Worm (Caenorhabditis elegans) whole organism, mixed stage, embryonic: ENCODE results near the gene C35D10.6.

Source experiments
- M03D4.4 ChIP-seq: sonication (generic microtip); optimal IDR thresholded peaks from 2 replicates; lab custom pipeline; 2017; ENCODE audit warnings: mild to moderate bottlenecking, missing genetic modification characterization, missing compliant biosample characterization
- bed-3 ChIP-seq: fragments of 200-800 bp; sonication (Bioruptor generic); optimal IDR thresholded peaks from 3 replicates; lab custom pipeline; 2018; ENCODE audit warnings: mild to moderate bottlenecking, missing genetic modification characterization, moderate library complexity, missing compliant biosample characterization
- blmp-1 ChIP-seq: fragments of 150-350 bp; optimal IDR thresholded peaks from 2 replicates; lab custom pipeline; 2014; ENCODE audit warnings: missing biosample characterization, missing genetic modification characterization
- ceh-39 ChIP-seq: fragments of 150-350 bp; optimal IDR thresholded peaks from 2 replicates; lab custom pipeline; 2014; ENCODE audit warnings: missing biosample characterization, missing genetic modification characterization
- ceh-43 ChIP-seq: fragments of 200-800 bp; sonication (Bioruptor generic); optimal IDR thresholded peaks from 2 replicates; lab custom pipeline; 2018; ENCODE audit warnings: mild to moderate bottlenecking, missing genetic modification characterization, moderate library complexity, missing compliant biosample characterization
- ceh-83 ChIP-seq: fragments of 200-800 bp; sonication (Bioruptor generic); optimal IDR thresholded peaks from 2 replicates; lab custom pipeline; 2018; ENCODE audit warnings: mild to moderate bottlenecking, missing genetic modification characterization, missing compliant biosample characterization
- ces-1 ChIP-seq: fragments of 150-350 bp; optimal IDR thresholded peaks from 2 replicates; lab custom pipeline; 2014; ENCODE audit warnings: missing biosample characterization, missing genetic modification reagents, missing genetic modification characterization
- cnd-1 ChIP-seq: fragments of 200-800 bp; sonication (Bioruptor generic); optimal IDR thresholded peaks from 2 replicates; lab custom pipeline; 2018; ENCODE audit warnings: mild to moderate bottlenecking, missing genetic modification characterization, missing compliant biosample characterization
- drap-1 ChIP-seq: fragments of 200-800 bp; sonication (Bioruptor generic); optimal IDR thresholded peaks from 3 replicates; lab custom pipeline; 2018; ENCODE audit warnings: mild to moderate bottlenecking, missing genetic modification characterization, missing compliant biosample characterization
- elt-3 ChIP-seq: fragments of 150-350 bp; optimal IDR thresholded peaks from 2 replicates; lab custom pipeline; 2014; ENCODE audit warnings: missing biosample characterization, missing genetic modification characterization
- flh-1 ChIP-seq: fragments of 200-800 bp; sonication (Bioruptor generic); optimal IDR thresholded peaks from 2 replicates; lab custom pipeline; 2018; ENCODE audit warnings: mild to moderate bottlenecking, missing genetic modification characterization, moderate library complexity, missing compliant biosample characterization
- ham-2 ChIP-seq: fragments of 200-800 bp; sonication (Bioruptor generic); optimal IDR thresholded peaks from 2 replicates; lab custom pipeline; 2018; ENCODE audit warnings: mild to moderate bottlenecking, missing genetic modification characterization, missing compliant biosample characterization
- hlh-1 ChIP-seq: fragments of 150-350 bp; optimal IDR thresholded peaks from 2 replicates; lab custom pipeline; 2014; ENCODE audit warnings: missing biosample characterization, missing genetic modification reagents, missing genetic modification characterization
- lin-13 ChIP-seq: fragments of 150-350 bp; optimal IDR thresholded peaks from 2 replicates; lab custom pipeline; 2014; ENCODE audit warnings: missing biosample characterization, missing genetic modification characterization
- lin-32 ChIP-seq: fragments of 200-800 bp; sonication (Bioruptor generic); optimal IDR thresholded peaks from 2 replicates; lab custom pipeline; 2018; ENCODE audit warnings: mild to moderate bottlenecking, missing genetic modification characterization, missing compliant biosample characterization
- lsy-2 ChIP-seq: fragments of 150-350 bp; optimal IDR thresholded peaks from 2 replicates; lab custom pipeline; 2014; ENCODE audit warnings: missing biosample characterization, missing genetic modification characterization
- mab-5 ChIP-seq: fragments of 150-350 bp; optimal IDR thresholded peaks from 2 replicates; lab custom pipeline; 2014; ENCODE audit warnings: missing biosample characterization, missing genetic modification characterization
- mep-1 ChIP-seq: fragments of 150-350 bp; optimal IDR thresholded peaks from 2 replicates; lab custom pipeline; 2017; ENCODE audit warnings: missing biosample characterization, missing genetic modification reagents, missing genetic modification characterization, inconsistent platforms
- nhr-12 ChIP-seq: fragments of 150-350 bp; optimal IDR thresholded peaks from 2 replicates; lab custom pipeline; 2014; ENCODE audit warnings: missing biosample characterization, missing genetic modification characterization
- nhr-237 ChIP-seq: fragments of 150-350 bp; optimal IDR thresholded peaks from 2 replicates; lab custom pipeline; 2014; ENCODE audit warnings: missing biosample characterization, missing genetic modification characterization
- nhr-28 ChIP-seq: fragments of 150-350 bp; optimal IDR thresholded peaks from 2 replicates; lab custom pipeline; 2014; ENCODE audit warnings: missing biosample characterization, missing genetic modification characterization
- nhr-76 ChIP-seq: sonication (generic microtip); optimal IDR thresholded peaks from 2 replicates; lab custom pipeline; 2017; ENCODE audit warnings: missing biosample characterization, missing genetic modification characterization
- pha-4 ChIP-seq: fragments of 150-350 bp; optimal IDR thresholded peaks from 2 replicates; lab custom pipeline; 2018; ENCODE audit warnings: missing biosample characterization, missing genetic modification reagents, missing genetic modification characterization
- sem-2 ChIP-seq: fragments of 200-800 bp; sonication (Bioruptor generic); optimal IDR thresholded peaks from 2 replicates; lab custom pipeline; 2018; ENCODE audit warnings: mild to moderate bottlenecking, missing genetic modification characterization, missing compliant biosample characterization
- snpc-4 ChIP-seq: fragments of 150-350 bp; optimal IDR thresholded peaks from 2 replicates; lab custom pipeline; 2014; ENCODE audit warnings: missing biosample characterization, missing genetic modification characterization
- sptf-1 ChIP-seq: sonication (generic microtip); optimal IDR thresholded peaks from 2 replicates; lab custom pipeline; 2017; ENCODE audit warnings: mild to moderate bottlenecking, missing genetic modification characterization, moderate library complexity, missing compliant biosample characterization
- tbx-8 ChIP-seq: fragments of 200-800 bp; sonication (Bioruptor generic); optimal IDR thresholded peaks from 2 replicates; lab custom pipeline; 2018; ENCODE audit warnings: mild to moderate bottlenecking, missing genetic modification characterization, moderate library complexity, missing compliant biosample characterization
- unc-120 ChIP-seq: sonication (generic microtip); optimal IDR thresholded peaks from 2 replicates; lab custom pipeline; 2017; ENCODE audit warnings: missing genetic modification characterization, missing compliant biosample characterization; ENCODE audit not compliant: poor library complexity, severe bottlenecking
- zip-8 ChIP-seq: fragments of 150-350 bp; optimal IDR thresholded peaks from 2 replicates; lab custom pipeline; 2014; ENCODE audit warnings: missing biosample characterization, missing genetic modification characterization
- ztf-11 ChIP-seq: fragments of 150-350 bp; optimal IDR thresholded peaks from 2 replicates; lab custom pipeline; 2014; ENCODE audit warnings: missing biosample characterization, missing genetic modification characterization

Gene C35D10.6

DNA sequence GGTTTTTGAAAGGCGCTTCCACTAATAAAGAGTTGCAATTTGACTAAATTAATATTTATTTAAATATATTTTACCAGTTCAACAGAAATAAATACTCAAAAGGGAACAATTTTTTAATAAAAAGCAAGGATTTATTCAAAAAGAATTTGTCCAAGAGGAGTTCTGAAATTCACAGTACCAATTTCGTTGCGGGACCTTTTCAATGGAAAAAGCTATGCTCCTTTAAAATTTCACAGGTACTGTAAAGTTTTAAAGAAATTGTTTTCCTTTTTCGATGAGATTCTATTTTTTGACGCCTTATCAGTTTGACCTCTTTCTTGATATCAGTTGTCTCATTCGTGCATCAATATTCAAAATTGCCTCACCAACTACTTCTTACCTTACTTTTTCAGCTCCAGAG, 41.1 kb downstream of the C35D10.6 start, which contains the start of gene tag-340:
Gene tag-340, plus strand, starts transcription at position 249 of the 400 bp plus-strand sequence.
- TF ChIP-seq drap-1 (no peak), bed-3 (GFP tag; lab: Kevin White, UChicago) (no peak), nhr-28 (tag; lab: Kevin White, UChicago) (no peak), lsy-2 (tag; lab: Kevin White, UChicago) (no peak), nhr-76 (tag; lab: Kevin White, UChicago) (no peak), nhr-12 (tag; lab: Kevin White, UChicago) (no peak), cnd-1 (tag; lab: Kevin White, UChicago) (no peak)

DNA sequence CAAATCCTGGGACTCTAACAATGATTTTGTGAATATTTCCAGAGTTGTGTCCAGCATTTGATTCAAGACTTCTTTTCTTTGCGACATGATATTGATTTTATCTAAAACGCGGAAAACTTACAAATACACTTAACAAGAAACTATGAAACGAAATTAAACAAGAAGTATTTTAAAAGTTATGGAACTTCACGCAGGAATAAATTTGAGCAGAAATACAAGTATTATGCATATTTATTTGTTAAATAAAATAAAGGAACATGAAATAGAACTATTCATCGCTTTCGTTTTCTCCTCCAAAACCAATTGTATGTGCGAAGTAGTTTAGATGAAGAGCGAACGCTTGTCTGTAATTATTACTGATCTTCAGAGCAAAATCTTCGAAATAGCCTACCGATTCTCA, 44.6 kb downstream of the C35D10.6 start, which contains the start of gene kbp-2:
Gene kbp-2, minus strand, starts transcription at position 101 of the 400 bp plus-strand sequence.
- no peak for TF ChIP-seq M03D4.4
- TF ChIP-seq nhr-237: no peak
- TF ChIP-seq snpc-4 (tag; lab: Kevin White, UChicago): no peak
- TF ChIP-seq hlh-1 (tag; lab: Kevin White, UChicago): no peak
- no peak for TF ChIP-seq lin-13 (tag; lab: Kevin White, UChicago)
- no peak for TF ChIP-seq elt-3

DNA sequence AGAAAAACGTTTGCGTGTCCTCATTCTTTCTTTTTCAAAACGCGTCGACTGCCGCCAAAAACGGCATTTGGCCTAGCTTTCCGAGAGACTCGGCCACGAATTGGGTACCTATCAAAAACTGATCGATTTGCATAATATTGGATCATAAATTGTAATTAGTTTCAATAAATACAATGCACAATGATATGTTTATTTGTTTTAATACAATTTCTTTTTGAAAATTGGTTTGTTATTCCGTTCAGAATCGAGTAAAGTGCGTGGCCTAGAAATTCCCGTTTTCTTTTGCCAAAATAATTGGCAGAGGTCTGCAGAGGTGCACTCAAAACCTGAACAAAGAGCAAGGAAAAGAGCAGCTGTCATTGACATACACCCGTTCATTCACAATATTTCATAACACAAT, 46.3 kb downstream of the C35D10.6 start, which contains the start of gene F26F4.8:
Gene F26F4.8, minus strand, starts transcription at position 69 of the 400 bp plus-strand sequence.
- TF ChIP-seq hlh-1 (tag; lab: Kevin White, UChicago): peak; percentile 37
- no peak for TF ChIP-seq ceh-39 (tag; lab: Kevin White, UChicago)
- no peak for TF ChIP-seq ham-2 (GFP tag; lab: Kevin White, UChicago)
- TF ChIP-seq zip-8 (tag; lab: Kevin White, UChicago): no peak
- TF ChIP-seq mep-1 (tag; lab: Kevin White, UChicago): peak; percentile 18
- TF ChIP-seq ceh-43 (GFP tag; lab: Kevin White, UChicago): peak; percentile 19
- TF ChIP-seq unc-120 (tag; lab: Kevin White, UChicago): peak; percentile 92
- peak; percentile 26 for TF ChIP-seq sptf-1 (tag; lab: Kevin White, UChicago)
- TF ChIP-seq ceh-83 (GFP tag; lab: Kevin White, UChicago): peak; percentile 43
- TF ChIP-seq lin-32: peak; percentile 2
- peak; percentile 2 for TF ChIP-seq ces-1 (GFP tag; lab: Kevin White, UChicago)

DNA sequence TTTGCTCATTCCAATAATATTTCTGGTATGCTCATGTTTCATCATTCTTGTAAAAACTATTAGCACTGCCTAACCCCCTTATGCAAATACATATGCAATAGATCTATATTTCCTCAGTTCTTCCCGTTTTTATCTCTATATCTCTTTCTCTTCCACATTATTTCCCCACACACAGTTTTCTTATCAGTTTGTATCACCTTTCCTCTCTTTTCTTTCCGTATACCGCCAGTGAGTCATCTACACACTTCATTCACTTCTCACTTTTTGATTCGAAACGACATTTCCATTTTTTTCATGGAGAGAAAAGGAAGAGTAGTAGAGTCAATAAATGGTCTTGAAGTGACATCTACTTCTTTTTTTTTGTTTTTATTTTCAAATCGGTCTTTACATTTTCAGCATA, 47.2 kb downstream of the C35D10.6 start:
- TF ChIP-seq ceh-43 (GFP tag; lab: Kevin White, UChicago) (no peak), ceh-39 (tag; lab: Kevin White, UChicago) (no peak), ceh-83 (GFP tag; lab: Kevin White, UChicago) (no peak), mab-5 (tag; lab: Kevin White, UChicago) (no peak), ces-1 (GFP tag; lab: Kevin White, UChicago) (no peak), elt-3 (no peak), unc-120 (tag; lab: Kevin White, UChicago) (no peak), sem-2 (GFP tag; lab: Kevin White, UChicago) (no peak), nhr-28 (tag; lab: Kevin White, UChicago) (no peak), drap-1 (no peak), sptf-1 (tag; lab: Kevin White, UChicago) (no peak), cnd-1 (tag; lab: Kevin White, UChicago) (no peak), tbx-8 (GFP tag; lab: Kevin White, UChicago) (no peak)

DNA sequence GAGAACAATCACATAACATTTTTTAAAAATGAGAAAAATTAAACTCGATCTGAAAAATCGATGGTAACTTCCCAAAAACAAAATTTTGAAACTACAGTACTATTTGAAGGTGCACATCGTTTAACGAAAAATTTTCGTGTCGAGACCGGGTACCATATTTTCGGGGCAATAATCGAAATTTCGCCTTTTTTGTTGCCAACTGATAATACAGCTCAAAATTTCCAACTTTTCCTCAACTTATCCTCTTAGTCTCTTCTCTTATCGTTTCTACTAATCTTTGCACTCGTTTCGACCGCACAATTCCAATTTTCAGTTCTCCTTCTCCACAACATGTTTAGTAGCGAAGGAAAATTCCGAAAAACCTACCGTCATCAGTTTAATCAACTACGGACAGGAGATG, 47.8 kb downstream of the C35D10.6 start, which contains the start of gene rom-1:
Gene rom-1, plus strand, starts transcription at position 301 of the 400 bp plus-strand sequence.
- TF ChIP-seq pha-4 (tag; lab: Kevin White, UChicago) (no peak), bed-3 (GFP tag; lab: Kevin White, UChicago) (no peak), drap-1 (no peak), ces-1 (GFP tag; lab: Kevin White, UChicago) (no peak), lsy-2 (tag; lab: Kevin White, UChicago) (no peak), hlh-1 (tag; lab: Kevin White, UChicago) (no peak), mep-1 (tag; lab: Kevin White, UChicago) (no peak), zip-8 (tag; lab: Kevin White, UChicago) (no peak), ztf-11 (tag; lab: Kevin White, UChicago) (no peak), ceh-83 (GFP tag; lab: Kevin White, UChicago) (no peak), ceh-43 (GFP tag; lab: Kevin White, UChicago) (no peak), blmp-1 (tag; lab: Kevin White, UChicago) (no peak), elt-3 (no peak), sem-2 (GFP tag; lab: Kevin White, UChicago) (no peak), nhr-12 (tag; lab: Kevin White, UChicago) (no peak), nhr-28 (tag; lab: Kevin White, UChicago) (no peak), flh-1 (GFP tag; lab: Kevin White, UChicago) (no peak), snpc-4 (tag; lab: Kevin White, UChicago) (no peak), nhr-76 (tag; lab: Kevin White, UChicago) (no peak)
